Worm (Caenorhabditis elegans): ENCODE results near the gene H20E11.1.

Gene H20E11.1

ce11 chrIV:6790438-6791124 is 39.4 kb upstream of the H20E11.1 start, which contains the start of the genes C17H12.2 and vha-8 (continued):
- TF ChIP-seq unc-42 (tag; optimal IDR thresholded peaks at IDR 0.05) (peak; percentile 77), C08G9.2 (tag; optimal IDR thresholded peaks at IDR 0.05) (peak; percentile 32), ceh-18 (tag; optimal IDR thresholded peaks at IDR 0.05) (peak; percentile 86), elt-4 (tag; optimal IDR thresholded peaks at IDR 0.05) (no peak), hlh-15 (tag; optimal IDR thresholded peaks at IDR 0.05) (no peak), pha-2 (tag; optimal IDR thresholded peaks at IDR 0.05) (no peak), pros-1 (tag; optimal IDR thresholded peaks at IDR 0.05) (no peak), C38D4.7 (GFP tag; optimal IDR thresholded peaks at IDR 0.05) (no peak), unc-55 (GFP tag; optimal IDR thresholded peaks at IDR 0.05) (peak; percentile 67), syd-9 (tag; optimal IDR thresholded peaks at IDR 0.05) (no peak), madf-2 (tag; optimal IDR thresholded peaks at IDR 0.05) (peak; percentile 30), ceh-48 (tag; optimal IDR thresholded peaks at IDR 0.05) (peak; percentile 62)

- TF ChIP-seq ceh-34 (tag; optimal IDR thresholded peaks at IDR 0.05) = no peak
- no peak for TF ChIP-seq dmd-4 (tag; optimal IDR thresholded peaks at IDR 0.05; ENCODE audit: borderline replicate concordance)
- TF ChIP-seq unc-86 (tag; optimal IDR thresholded peaks at IDR 0.05) = no peak
- no peak for TF ChIP-seq ceh-22 (tag; optimal IDR thresholded peaks at IDR 0.05)
- TF ChIP-seq che-1 (tag; optimal IDR thresholded peaks at IDR 0.05) = no peak
- no peak for TF ChIP-seq ceh-19 (GFP tag; optimal IDR thresholded peaks at IDR 0.05)
- TF ChIP-seq T23F11.4 (GFP tag; optimal IDR thresholded peaks at IDR 0.05) = no peak
These were observed 37.3 kb upstream of the H20E11.1 start for ce11 chrIV:6792380-6793309.

ce11 chrIV:6793310-6793966 is 36.5 kb upstream of the H20E11.1 start:
- no peak for TF ChIP-seq hlh-30 (tag; optimal IDR thresholded peaks at IDR 0.05; ENCODE audit: insufficient read depth)
- no peak for TF ChIP-seq pax-1 (tag; optimal IDR thresholded peaks at IDR 0.05)
- TF ChIP-seq pros-1 (tag; optimal IDR thresholded peaks at IDR 0.05) = no peak
- no peak for TF ChIP-seq madf-2 (tag; optimal IDR thresholded peaks at IDR 0.05)
- no peak for TF ChIP-seq hlh-13 (GFP tag; optimal IDR thresholded peaks at IDR 0.05)
- TF ChIP-seq nhr-232 (tag; optimal IDR thresholded peaks at IDR 0.05) = no peak
- TF ChIP-seq F13H6.1 (tag; optimal IDR thresholded peaks at IDR 0.05) = no peak
- TF ChIP-seq dmd-4 (tag; optimal IDR thresholded peaks at IDR 0.05; ENCODE audit: borderline replicate concordance) = no peak

- TF ChIP-seq rnt-1 (tag; optimal IDR thresholded peaks at IDR 0.05) (no peak), unc-86 (tag; optimal IDR thresholded peaks at IDR 0.05) (no peak), ceh-24 (tag; optimal IDR thresholded peaks at IDR 0.05) (no peak), elt-2 (tag; optimal IDR thresholded peaks at IDR 0.05) (no peak), gmeb-2 (tag; optimal IDR thresholded peaks at IDR 0.05) (no peak)
These were observed 34.4 kb upstream of the H20E11.1 start, which contains the start of the genes C17H12.3 and C17H12.12 for ce11 chrIV:6795529-6795928. Gene C17H12.3 (minus strand): TSS chrIV:6795629. Gene C17H12.12 (plus strand): TSS chrIV:6795924.

- TF ChIP-seq elt-2 (tag; optimal IDR thresholded peaks at IDR 0.05) (no peak), ztf-16 (tag; optimal IDR thresholded peaks at IDR 0.05) (no peak), tbx-7 (tag; optimal IDR thresholded peaks at IDR 0.05) (no peak), F13H6.1 (tag; optimal IDR thresholded peaks at IDR 0.05) (no peak), dmd-4 (tag; optimal IDR thresholded peaks at IDR 0.05; ENCODE audit: borderline replicate concordance) (no peak), ceh-30 (tag; optimal IDR thresholded peaks at IDR 0.05) (no peak), zip-5 (tag; optimal IDR thresholded peaks at IDR 0.05) (no peak), dve-1 (tag; optimal IDR thresholded peaks at IDR 0.05) (no peak)
These were observed 27.8 kb upstream of the H20E11.1 start, which contains the start of the genes cest-4 and C17H12.11 for ce11 chrIV:6802132-6802531. Gene cest-4 (minus strand): TSS chrIV:6802337. Gene C17H12.11 (plus strand): TSS chrIV:6802387.

Data from whole organism, late embryonic.